Fruit fly (Drosophila melanogaster) whole organism, embryonic: ENCODE measurements around the gene CG14851.

Experiments used
- Ada2b ChIP-seq: fragments of 200-800 bp; sonication (Bioruptor generic); IDR thresholded peaks from 2 replicates; pipeline ENCODE4 v1.3.6; 2022; ENCODE audit warnings: missing biosample characterization, missing genetic modification characterization
- C15 ChIP-seq: fragments of 200-800 bp; sonication (Bioruptor generic); IDR thresholded peaks from 3 replicates; pipeline ENCODE4 v1.3.6; 2022; ENCODE audit warnings: missing biosample characterization, missing genetic modification characterization
- CG10366 ChIP-seq: fragments of 200-800 bp; sonication (Bioruptor generic); IDR thresholded peaks from 2 replicates; pipeline ENCODE4 v1.3.6; 2022; ENCODE audit warnings: missing biosample characterization, missing genetic modification characterization
- CG10462 ChIP-seq: fragments of 200-800 bp; sonication (Bioruptor generic); optimal IDR thresholded peaks from 2 replicates; lab custom pipeline; 2016; ENCODE audit warnings: missing biosample characterization, missing genetic modification characterization
- CG11456 ChIP-seq: fragments of 200-800 bp; sonication (Bioruptor generic); IDR thresholded peaks from 3 replicates; pipeline ENCODE4 v1.3.6; 2022; ENCODE audit warnings: missing biosample characterization, missing genetic modification characterization
- CG11504 ChIP-seq: fragments of 200-800 bp; sonication (Bioruptor generic); optimal IDR thresholded peaks from 3 replicates; lab custom pipeline; 2019; ENCODE audit warnings: missing biosample characterization, mild to moderate bottlenecking, missing genetic modification characterization, moderate library complexity
- CG12155 ChIP-seq: fragments of 200-800 bp; sonication (Bioruptor generic); optimal IDR thresholded peaks from 3 replicates; lab custom pipeline; 2016; ENCODE audit warnings: missing biosample characterization, missing genetic modification characterization
- CG13296 ChIP-seq: fragments of 200-800 bp; sonication (Bioruptor generic); optimal IDR thresholded peaks from 3 replicates; lab custom pipeline; 2018; ENCODE audit warnings: missing biosample characterization, mild to moderate bottlenecking, missing genetic modification characterization
- CG15011 ChIP-seq: fragments of 200-800 bp; sonication (Bioruptor generic); optimal IDR thresholded peaks from 3 replicates; lab custom pipeline; 2018; ENCODE audit warnings: missing biosample characterization, mild to moderate bottlenecking, missing genetic modification characterization
- CG15269 ChIP-seq: fragments of 200-800 bp; sonication (Bioruptor generic); optimal IDR thresholded peaks from 2 replicates; lab custom pipeline; 2018; ENCODE audit warnings: missing biosample characterization, mild to moderate bottlenecking, missing genetic modification characterization, moderate library complexity
- CG15696 ChIP-seq: fragments of 200-800 bp; sonication (Bioruptor generic); optimal IDR thresholded peaks from 2 replicates; lab custom pipeline; 2019; ENCODE audit warnings: missing biosample characterization, mild to moderate bottlenecking, missing genetic modification characterization, moderate library complexity
- CG16779 ChIP-seq: fragments of 200-800 bp; sonication (Bioruptor generic); IDR thresholded peaks from 2 replicates; pipeline ENCODE4 v1.3.6; 2022; ENCODE audit warnings: missing biosample characterization, missing genetic modification characterization
- CG16815 ChIP-seq: fragments of 200-800 bp; sonication (Bioruptor generic); optimal IDR thresholded peaks from 3 replicates; lab custom pipeline; 2017; ENCODE audit warnings: missing biosample characterization, mild to moderate bottlenecking, missing genetic modification characterization
- CG17186 ChIP-seq: fragments of 200-800 bp; sonication (Bioruptor generic); optimal IDR thresholded peaks from 3 replicates; lab custom pipeline; 2017; ENCODE audit warnings: missing biosample characterization, missing genetic modification reagents, missing genetic modification characterization
- CG1792 ChIP-seq: fragments of 200-800 bp; sonication (Bioruptor generic); optimal IDR thresholded peaks from 2 replicates; lab custom pipeline; 2016; ENCODE audit warnings: missing biosample characterization, missing genetic modification characterization
- CG1832 ChIP-seq: fragments of 200-800 bp; sonication (Bioruptor generic); optimal IDR thresholded peaks from 2 replicates; lab custom pipeline; 2017; ENCODE audit warnings: missing biosample characterization, mild to moderate bottlenecking, missing genetic modification characterization, inconsistent platforms
- CG18599 ChIP-seq: fragments of 200-800 bp; sonication (Bioruptor generic); optimal IDR thresholded peaks from 3 replicates; lab custom pipeline; 2017; ENCODE audit warnings: missing biosample characterization, missing genetic modification characterization, mild to moderate bottlenecking, moderate library complexity, missing genetic modification reagents
- CG2120 ChIP-seq: fragments of 200-800 bp; sonication (Bioruptor generic); optimal IDR thresholded peaks from 3 replicates; lab custom pipeline; 2016; ENCODE audit warnings: missing biosample characterization, missing genetic modification characterization
- CG2678 ChIP-seq: fragments of 200-800 bp; sonication (Bioruptor generic); optimal IDR thresholded peaks from 3 replicates; lab custom pipeline; 2019; ENCODE audit warnings: missing biosample characterization, mild to moderate bottlenecking, missing genetic modification characterization, moderate library complexity
- CG2875 ChIP-seq: fragments of 200-800 bp; sonication (Bioruptor generic); optimal IDR thresholded peaks from 2 replicates; lab custom pipeline; 2017; ENCODE audit warnings: missing biosample characterization, mild to moderate bottlenecking, missing genetic modification characterization, missing genetic modification reagents
- CG30403 ChIP-seq: fragments of 200-800 bp; sonication (Bioruptor generic); optimal IDR thresholded peaks from 3 replicates; lab custom pipeline; 2016; ENCODE audit warnings: missing biosample characterization, missing genetic modification characterization
- CG31224 ChIP-seq: fragments of 200-800 bp; sonication (Bioruptor generic); IDR thresholded peaks from 2 replicates; pipeline ENCODE4 v1.3.6; 2022; ENCODE audit warnings: missing biosample characterization, missing genetic modification characterization
- CG31365 ChIP-seq: fragments of 200-800 bp; sonication (Bioruptor generic); optimal IDR thresholded peaks from 2 replicates; lab custom pipeline; 2018; ENCODE audit warnings: missing biosample characterization, mild to moderate bottlenecking, missing genetic modification characterization
- CG31388 ChIP-seq: fragments of 200-800 bp; sonication (Bioruptor generic); optimal IDR thresholded peaks from 2 replicates; lab custom pipeline; 2016; ENCODE audit warnings: missing biosample characterization, missing genetic modification characterization
- CG4617 ChIP-seq: fragments of 200-800 bp; sonication (Bioruptor generic); optimal IDR thresholded peaks from 3 replicates; lab custom pipeline; 2016; ENCODE audit warnings: missing biosample characterization, missing genetic modification characterization, borderline replicate concordance
- CG4820 ChIP-seq: fragments of 200-800 bp; sonication (Bioruptor generic); optimal IDR thresholded peaks from 3 replicates; lab custom pipeline; 2016; ENCODE audit warnings: missing biosample characterization, missing genetic modification characterization
- CG7786 ChIP-seq: fragments of 200-800 bp; sonication (Bioruptor generic); optimal IDR thresholded peaks from 2 replicates; lab custom pipeline; 2016; ENCODE audit warnings: missing biosample characterization, missing genetic modification characterization
- CG7839 ChIP-seq: fragments of 200-800 bp; sonication (Bioruptor generic); optimal IDR thresholded peaks from 3 replicates; lab custom pipeline; 2018; ENCODE audit warnings: missing biosample characterization, mild to moderate bottlenecking, missing genetic modification characterization, moderate library complexity
- CG9817 ChIP-seq: fragments of 200-800 bp; sonication (Bioruptor generic); optimal IDR thresholded peaks from 2 replicates; lab custom pipeline; 2018; ENCODE audit warnings: missing biosample characterization, mild to moderate bottlenecking, missing genetic modification characterization, moderate library complexity
- CG9932 ChIP-seq: fragments of 200-800 bp; sonication (Bioruptor generic); IDR thresholded peaks from 2 replicates; pipeline ENCODE4 v1.3.6; 2022; ENCODE audit warnings: missing biosample characterization, missing genetic modification characterization
- Fer1 ChIP-seq: fragments of 200-800 bp; sonication (Bioruptor generic); optimal IDR thresholded peaks from 2 replicates; lab custom pipeline; 2017; ENCODE audit warnings: missing biosample characterization, mild to moderate bottlenecking, missing genetic modification characterization
- Hmr ChIP-seq: fragments of 200-800 bp; sonication (Bioruptor generic); optimal IDR thresholded peaks from 3 replicates; lab custom pipeline; 2017; ENCODE audit warnings: mild to moderate bottlenecking, missing biosample characterization, missing genetic modification reagents, missing genetic modification characterization
- Lim3 ChIP-seq: fragments of 200-800 bp; sonication (Bioruptor generic); IDR thresholded peaks from 2 replicates; pipeline ENCODE4 v1.3.6; 2022; ENCODE audit warnings: missing biosample characterization, missing genetic modification characterization
- MBD-R2 ChIP-seq: fragments of 200-800 bp; sonication (Bioruptor generic); IDR thresholded peaks from 2 replicates; pipeline ENCODE4 v1.3.6; 2022; ENCODE audit warnings: missing biosample characterization, missing genetic modification characterization
- MESR4 ChIP-seq: fragments of 200-800 bp; sonication (Bioruptor generic); optimal IDR thresholded peaks from 2 replicates; lab custom pipeline; 2018; ENCODE audit warnings: missing biosample characterization, mild to moderate bottlenecking, missing genetic modification characterization, moderate library complexity
- Optix ChIP-seq: fragments of 200-800 bp; sonication (Bioruptor generic); IDR thresholded peaks from 3 replicates; pipeline ENCODE4 v1.3.6; 2022; ENCODE audit warnings: missing biosample characterization, missing genetic modification characterization
- aop ChIP-seq: fragments of 200-800 bp; sonication (Bioruptor generic); IDR thresholded peaks from 2 replicates; pipeline ENCODE4 v1.3.6; 2022; ENCODE audit warnings: missing biosample characterization, missing genetic modification characterization
- ara ChIP-seq: fragments of 200-800 bp; sonication (Bioruptor generic); IDR thresholded peaks from 2 replicates; pipeline ENCODE4 v1.3.6; 2022; ENCODE audit warnings: missing biosample characterization, missing genetic modification characterization
- chinmo ChIP-seq: fragments of 200-800 bp; sonication (Bioruptor generic); IDR thresholded peaks from 4 replicates; pipeline ENCODE4 v1.3.6; 2022; ENCODE audit warnings: missing biosample characterization, missing genetic modification characterization; ENCODE audit not compliant: partially characterized antibody
- cwo ChIP-seq: fragments of 200-800 bp; sonication (Bioruptor generic); optimal IDR thresholded peaks from 3 replicates; lab custom pipeline; 2017; ENCODE audit warnings: missing biosample characterization, missing genetic modification characterization, mild to moderate bottlenecking, moderate library complexity, missing genetic modification reagents
- dmrt99B ChIP-seq: fragments of 200-800 bp; sonication (Bioruptor generic); optimal IDR thresholded peaks from 2 replicates; lab custom pipeline; 2018; ENCODE audit warnings: missing biosample characterization, mild to moderate bottlenecking, missing genetic modification characterization, moderate library complexity
- dpn ChIP-seq, 2 experiments: fragments of 200-800 bp; sonication (Bioruptor generic); optimal IDR thresholded peaks; 3 replicates each; lab custom pipeline; 2016; ENCODE audit warnings: missing biosample characterization in 2 of 2, missing genetic modification characterization in 2 of 2
- fd96Cb ChIP-seq: fragments of 200-800 bp; sonication (Bioruptor generic); optimal IDR thresholded peaks from 2 replicates; lab custom pipeline; 2018; ENCODE audit warnings: missing biosample characterization, mild to moderate bottlenecking, missing genetic modification characterization, moderate library complexity
- gem ChIP-seq: fragments of 200-800 bp; sonication (Bioruptor generic); optimal IDR thresholded peaks from 2 replicates; lab custom pipeline; 2019; ENCODE audit warnings: missing biosample characterization, mild to moderate bottlenecking, missing genetic modification characterization, moderate library complexity
- grau ChIP-seq: fragments of 200-800 bp; optimal IDR thresholded peaks from 3 replicates; lab custom pipeline; 2019; ENCODE audit warnings: missing biosample characterization, mild to moderate bottlenecking, missing genetic modification characterization, moderate library complexity
- gsb-n ChIP-seq: fragments of 200-800 bp; sonication (Bioruptor generic); optimal IDR thresholded peaks from 3 replicates; lab custom pipeline; 2018; ENCODE audit warnings: missing biosample characterization, mild to moderate bottlenecking, missing genetic modification characterization
- gt ChIP-seq: fragments of 200-800 bp; sonication (Bioruptor generic); IDR thresholded peaks from 2 replicates; pipeline ENCODE4 v1.3.6; 2022; ENCODE audit warnings: missing biosample characterization, missing genetic modification characterization
- lilli ChIP-seq: fragments of 200-800 bp; sonication (Bioruptor generic); optimal IDR thresholded peaks from 3 replicates; lab custom pipeline; 2016; ENCODE audit warnings: missing biosample characterization, missing genetic modification characterization
- nmo ChIP-seq: fragments of 200-800 bp; sonication (Bioruptor generic); optimal IDR thresholded peaks from 2 replicates; lab custom pipeline; 2018; ENCODE audit warnings: missing biosample characterization, mild to moderate bottlenecking, missing genetic modification characterization, moderate library complexity
- pfk ChIP-seq: fragments of 200-800 bp; sonication (Bioruptor generic); optimal IDR thresholded peaks from 2 replicates; lab custom pipeline; 2018; ENCODE audit warnings: missing biosample characterization, mild to moderate bottlenecking, missing genetic modification characterization, moderate library complexity
- slou ChIP-seq: fragments of 200-800 bp; sonication (Bioruptor generic); optimal IDR thresholded peaks from 3 replicates; lab custom pipeline; 2016; ENCODE audit warnings: missing biosample characterization, missing genetic modification characterization

The CG14851 gene

dm6 chr3R:14542038-14542437 is 20.1 kb upstream of the CG14851 start (continued):
- TF ChIP-seq dmrt99B (tag; lab: Kevin White, UChicago) (peak; percentile 51), fd96Cb (tag; lab: Kevin White, UChicago) (no peak), CG4820 (GFP tag; lab: Kevin White, UChicago) (peak; percentile 4), CG9817 (tag; lab: Kevin White, UChicago) (no peak), CG15011 (no peak), C15 (GFP tag; lab: Robert Waterston, UW) (no peak), ara (GFP tag; lab: Robert Waterston, UW) (0 out of 2 replicates have a peak, but pooled peaks have one; percentile 32), cwo (peak; percentile 32), CG11456 (GFP tag; lab: Robert Waterston, UW) (no peak), MESR4 (no peak), CG31365 (tag; lab: Kevin White, UChicago) (no peak), CG10462 (GFP tag; lab: Kevin White, UChicago) (no peak), gt (GFP tag; lab: Robert Waterston, UW) (no peak), CG31388 (GFP tag; lab: Kevin White, UChicago) (no peak), CG1792 (GFP tag; lab: Kevin White, UChicago) (no peak), CG13296 (GFP tag; lab: Kevin White, UChicago) (peak; percentile 1), Optix (GFP tag; lab: Robert Waterston, UW) (no peak), CG12155 (no peak), CG30403 (peak; percentile 5), CG10366 (no peak), CG17186 (GFP tag; lab: Kevin White, UChicago) (no peak), CG2875 (GFP tag; lab: Kevin White, UChicago) (no peak), gsb-n (no peak), chinmo (GFP tag; lab: Robert Waterston, UW) (no peak)

- TF ChIP-seq CG16779 (GFP tag; lab: Robert Waterston, UW) (no peak), CG30403 (no peak), Ada2b (GFP tag; lab: Robert Waterston, UW) (peak; percentile 27; the same call in 1 of the 2 replicates), CG18599 (GFP tag; lab: Kevin White, UChicago) (peak; percentile 50), nmo (GFP tag; lab: Kevin White, UChicago) (no peak), MBD-R2 (GFP tag; lab: Robert Waterston, UW) (no peak), gem (tag; lab: Kevin White, UChicago) (peak; percentile 9), Fer1 (peak; percentile 23), grau (tag; lab: Kevin White, UChicago) (peak; percentile 66), pfk (GFP tag; lab: Kevin White, UChicago) (no peak), CG16815 (GFP tag; lab: Kevin White, UChicago) (no peak), CG31224 (no peak), CG4617 (GFP tag; lab: Kevin White, UChicago) (no peak), dmrt99B (tag; lab: Kevin White, UChicago) (peak; percentile 20), CG11504 (tag; lab: Kevin White, UChicago) (peak; percentile 28), slou (no peak), Lim3 (no peak), CG15269 (tag; lab: Kevin White, UChicago) (peak; percentile 22), lilli (peak; percentile 16), CG1832 (GFP tag; lab: Kevin White, UChicago) (no peak), CG2120 (GFP tag; lab: Kevin White, UChicago) (peak; percentile 28), CG15696 (tag; lab: Kevin White, UChicago) (no peak), CG7786 (GFP tag; lab: Kevin White, UChicago) (no peak), CG7839 (tag; lab: Kevin White, UChicago) (peak; percentile 16), CG2678 (tag; lab: Kevin White, UChicago) (peak; percentile 22), Hmr (GFP tag; lab: Kevin White, UChicago) (peak; percentile 10), CG9932 (GFP tag; lab: Robert Waterston, UW) (peak; percentile 32; the same call in 1 of the 2 replicates), dpn (GFP tag; optimal IDR thresholded peaks at IDR 0.05; lab: Kevin White, UChicago) (no peak), aop (GFP tag; lab: Robert Waterston, UW) (no peak)
Observed at dm6 chr3R:14548752-14549151, 13.4 kb upstream of the CG14851 start.
